Fruit fly (Drosophila melanogaster) whole organism, embryonic: ENCODE data around the gene Arl5.

Experiments used
- Adf1 ChIP-seq: fragments of 200-800 bp; sonication (Bioruptor generic); IDR thresholded peaks from 2 replicates; pipeline ENCODE4 v1.3.6; 2022; ENCODE audit warnings: missing biosample characterization, missing genetic modification characterization
- Bgb ChIP-seq: fragments of 200-800 bp; sonication (Bioruptor generic); IDR thresholded peaks from 2 replicates; pipeline ENCODE4 v1.3.6; 2022; ENCODE audit warnings: missing biosample characterization, missing genetic modification characterization; ENCODE audit not compliant: partially characterized antibody
- Blimp-1 ChIP-seq: fragments of 200-800 bp; sonication (Bioruptor generic); optimal IDR thresholded peaks from 3 replicates; lab custom pipeline; 2018; ENCODE audit warnings: missing biosample characterization, missing genetic modification characterization, mild to moderate bottlenecking, moderate library complexity, missing genetic modification reagents
- CG10431 ChIP-seq: fragments of 200-800 bp; sonication (Bioruptor generic); optimal IDR thresholded peaks from 3 replicates; lab custom pipeline; 2018; ENCODE audit warnings: missing biosample characterization, mild to moderate bottlenecking, missing genetic modification characterization
- CG11456 ChIP-seq: fragments of 200-800 bp; sonication (Bioruptor generic); IDR thresholded peaks from 3 replicates; pipeline ENCODE4 v1.3.6; 2022; ENCODE audit warnings: missing biosample characterization, missing genetic modification characterization
- CG11560 ChIP-seq: fragments of 200-800 bp; sonication (Bioruptor generic); IDR thresholded peaks from 3 replicates; pipeline ENCODE4 v1.3.6; 2022; ENCODE audit warnings: missing biosample characterization, missing genetic modification characterization
- CG11695 ChIP-seq: fragments of 200-800 bp; sonication (Bioruptor generic); IDR thresholded peaks from 3 replicates; pipeline ENCODE4 v1.3.6; 2022; ENCODE audit warnings: missing biosample characterization, missing genetic modification characterization
- CG1233 ChIP-seq: fragments of 200-800 bp; sonication (Bioruptor generic); optimal IDR thresholded peaks from 4 replicates; lab custom pipeline; 2018; ENCODE audit warnings: missing biosample characterization, mild to moderate bottlenecking, missing genetic modification characterization
- CG13894 ChIP-seq: fragments of 200-800 bp; sonication (Bioruptor generic); optimal IDR thresholded peaks from 3 replicates; lab custom pipeline; 2018; ENCODE audit warnings: missing biosample characterization, mild to moderate bottlenecking, missing genetic modification characterization, moderate library complexity
- CG14050 ChIP-seq: fragments of 200-800 bp; sonication (Bioruptor generic); IDR thresholded peaks from 3 replicates; pipeline ENCODE4 v1.3.6; 2022; ENCODE audit warnings: missing biosample characterization, missing genetic modification characterization
- CG15073 ChIP-seq: fragments of 200-800 bp; sonication (Bioruptor generic); optimal IDR thresholded peaks from 2 replicates; lab custom pipeline; 2016; ENCODE audit warnings: missing biosample characterization, missing genetic modification characterization
- CG17385 ChIP-seq: fragments of 200-800 bp; sonication (Bioruptor generic); optimal IDR thresholded peaks from 3 replicates; lab custom pipeline; 2018; ENCODE audit warnings: missing biosample characterization, mild to moderate bottlenecking, missing genetic modification characterization
- CG18262 ChIP-seq: fragments of 200-800 bp; optimal IDR thresholded peaks from 3 replicates; lab custom pipeline; 2019; ENCODE audit warnings: missing biosample characterization, mild to moderate bottlenecking, missing genetic modification characterization, moderate library complexity
- CG18599 ChIP-seq: fragments of 200-800 bp; sonication (Bioruptor generic); optimal IDR thresholded peaks from 3 replicates; lab custom pipeline; 2017; ENCODE audit warnings: missing biosample characterization, missing genetic modification characterization, mild to moderate bottlenecking, moderate library complexity, missing genetic modification reagents
- CG2129 ChIP-seq: fragments of 200-800 bp; sonication (Bioruptor generic); IDR thresholded peaks from 2 replicates; pipeline ENCODE4 v1.3.6; 2022; ENCODE audit warnings: missing biosample characterization, missing genetic modification characterization; ENCODE audit not compliant: partially characterized antibody
- CG2199 ChIP-seq: fragments of 200-800 bp; sonication (Bioruptor generic); IDR thresholded peaks from 3 replicates; pipeline ENCODE4 v1.3.6; 2022; ENCODE audit warnings: missing biosample characterization, missing genetic modification characterization
- CG2875 ChIP-seq: fragments of 200-800 bp; sonication (Bioruptor generic); optimal IDR thresholded peaks from 2 replicates; lab custom pipeline; 2017; ENCODE audit warnings: missing biosample characterization, mild to moderate bottlenecking, missing genetic modification characterization, missing genetic modification reagents
- CG32767 ChIP-seq: fragments of 200-800 bp; sonication (Bioruptor generic); IDR thresholded peaks from 2 replicates; pipeline ENCODE4 v1.3.6; 2022; ENCODE audit warnings: missing biosample characterization, missing genetic modification characterization
- CG3995 ChIP-seq: fragments of 200-800 bp; sonication (Bioruptor generic); optimal IDR thresholded peaks from 3 replicates; lab custom pipeline; 2016; ENCODE audit warnings: missing biosample characterization, missing genetic modification characterization
- CG4730 ChIP-seq: fragments of 200-800 bp; sonication (Bioruptor generic); IDR thresholded peaks from 2 replicates; pipeline ENCODE4 v1.3.6; 2022; ENCODE audit warnings: missing biosample characterization, missing genetic modification characterization
- CG5245 ChIP-seq: fragments of 200-800 bp; sonication (Bioruptor generic); optimal IDR thresholded peaks from 3 replicates; lab custom pipeline; 2016; ENCODE audit warnings: missing biosample characterization, missing genetic modification characterization
- CG7963 ChIP-seq: fragments of 200-800 bp; sonication (Bioruptor generic); IDR thresholded peaks from 3 replicates; pipeline ENCODE4 v1.3.6; 2022; ENCODE audit warnings: missing biosample characterization, missing genetic modification characterization; ENCODE audit not compliant: partially characterized antibody
- CG8359 ChIP-seq: fragments of 200-800 bp; sonication (Bioruptor generic); optimal IDR thresholded peaks from 2 replicates; lab custom pipeline; 2017; ENCODE audit warnings: missing biosample characterization, mild to moderate bottlenecking, missing genetic modification characterization, borderline replicate concordance
- CG8478 ChIP-seq: fragments of >200 bp; optimal IDR thresholded peaks from 2 replicates; lab custom pipeline; 2018
- CTCF ChIP-seq: fragments of 200-800 bp; sonication (Bioruptor generic); optimal IDR thresholded peaks from 2 replicates; lab custom pipeline; 2017; ENCODE audit warnings: missing biosample characterization, mild to moderate bottlenecking, missing genetic modification characterization, moderate library complexity
- Dp ChIP-seq: fragments of 200-800 bp; sonication (Bioruptor generic); optimal IDR thresholded peaks from 2 replicates; lab custom pipeline; 2018; ENCODE audit warnings: missing biosample characterization, mild to moderate bottlenecking, missing genetic modification characterization, moderate library complexity
- HLH4C ChIP-seq: fragments of 200-800 bp; sonication (Bioruptor generic); IDR thresholded peaks from 3 replicates; pipeline ENCODE4 v1.3.6; 2022; ENCODE audit warnings: missing biosample characterization, missing genetic modification characterization; ENCODE audit not compliant: partially characterized antibody
- HmgZ ChIP-seq: fragments of 200-800 bp; sonication (Bioruptor generic); optimal IDR thresholded peaks from 2 replicates; lab custom pipeline; 2018; ENCODE audit warnings: missing biosample characterization, mild to moderate bottlenecking, missing genetic modification characterization
- Lhr ChIP-seq: fragments of 200-800 bp; sonication (Bioruptor generic); optimal IDR thresholded peaks from 3 replicates; lab custom pipeline; 2017; ENCODE audit warnings: mild to moderate bottlenecking, missing biosample characterization, missing genetic modification reagents, missing genetic modification characterization
- MTF-1 ChIP-seq: fragments of 200-800 bp; sonication (Bioruptor generic); optimal IDR thresholded peaks from 2 replicates; lab custom pipeline; 2018; ENCODE audit warnings: missing biosample characterization, mild to moderate bottlenecking, missing genetic modification characterization, borderline replicate concordance
- Med ChIP-seq: fragments of 200-800 bp; sonication (Bioruptor generic); peaks from one replicate; lab custom pipeline; 2016; ENCODE audit warnings: missing biosample characterization, missing genetic modification characterization, mild to moderate bottlenecking, inconsistent platforms, moderate library complexity
- NfI ChIP-seq: fragments of 200-800 bp; sonication (Bioruptor generic); optimal IDR thresholded peaks from 3 replicates; lab custom pipeline; 2018; ENCODE audit warnings: missing biosample characterization, mild to moderate bottlenecking, missing genetic modification characterization, moderate library complexity
- Side ChIP-seq: fragments of 200-800 bp; sonication (Bioruptor generic); optimal IDR thresholded peaks from 2 replicates; lab custom pipeline; 2016; ENCODE audit warnings: missing biosample characterization, missing genetic modification characterization
- Taf1 ChIP-seq: fragments of 200-800 bp; sonication (Bioruptor generic); IDR thresholded peaks from 2 replicates; pipeline ENCODE4 v1.3.6; 2022; ENCODE audit warnings: missing biosample characterization, missing genetic modification characterization
- Vsx1 ChIP-seq: fragments of 200-800 bp; sonication (Bioruptor generic); optimal IDR thresholded peaks from 2 replicates; lab custom pipeline; 2017; ENCODE audit warnings: missing biosample characterization, mild to moderate bottlenecking, missing genetic modification characterization, missing genetic modification reagents
- ac ChIP-seq: fragments of 200-800 bp; sonication (Bioruptor generic); optimal IDR thresholded peaks from 3 replicates; lab custom pipeline; 2017; ENCODE audit warnings: missing biosample characterization, mild to moderate bottlenecking, missing genetic modification characterization
- chn ChIP-seq: fragments of 200-800 bp; sonication (Bioruptor generic); optimal IDR thresholded peaks from 2 replicates; lab custom pipeline; 2016; ENCODE audit warnings: missing biosample characterization, missing genetic modification characterization
- crp ChIP-seq, 2 experiments: fragments of 200-800 bp; sonication (Bioruptor generic); optimal IDR thresholded peaks; 2 replicates in 1 of 2; 3 replicates in 1 of 2; lab custom pipeline; 2017; ENCODE audit warnings: missing biosample characterization in 2 of 2, missing genetic modification characterization in 2 of 2, mild to moderate bottlenecking in 1 of 2, moderate library complexity in 1 of 2
- gcm2 ChIP-seq: fragments of 200-800 bp; sonication (Bioruptor generic); optimal IDR thresholded peaks from 2 replicates; lab custom pipeline; 2016; ENCODE audit warnings: missing biosample characterization, missing genetic modification characterization
- ham ChIP-seq: fragments of 200-800 bp; sonication (Bioruptor generic); IDR thresholded peaks from 2 replicates; pipeline ENCODE4 v1.3.6; 2022; ENCODE audit warnings: missing biosample characterization, missing genetic modification characterization
- hth ChIP-seq: fragments of >200 bp; optimal IDR thresholded peaks from 2 replicates; lab custom pipeline; 2017; ENCODE audit warnings: inconsistent platforms
- inv ChIP-seq: fragments of 200-800 bp; sonication (Bioruptor generic); IDR thresholded peaks from 2 replicates; pipeline ENCODE4 v1.3.6; 2022; ENCODE audit warnings: missing biosample characterization, missing genetic modification characterization; ENCODE audit not compliant: partially characterized antibody
- kni ChIP-seq: fragments of 200-800 bp; sonication (Bioruptor generic); optimal IDR thresholded peaks from 3 replicates; lab custom pipeline; 2017; ENCODE audit warnings: mild to moderate bottlenecking, missing biosample characterization, missing genetic modification reagents, missing genetic modification characterization
- mirr ChIP-seq: fragments of 200-800 bp; sonication (Bioruptor generic); optimal IDR thresholded peaks from 3 replicates; lab custom pipeline; 2018; ENCODE audit warnings: missing biosample characterization, mild to moderate bottlenecking, missing genetic modification characterization
- mld ChIP-seq: fragments of 200-800 bp; sonication (Bioruptor generic); IDR thresholded peaks from 3 replicates; pipeline ENCODE4 v1.3.6; 2022; ENCODE audit warnings: missing biosample characterization, missing genetic modification characterization; ENCODE audit not compliant: partially characterized antibody
- nmo ChIP-seq: fragments of 200-800 bp; sonication (Bioruptor generic); optimal IDR thresholded peaks from 2 replicates; lab custom pipeline; 2018; ENCODE audit warnings: missing biosample characterization, mild to moderate bottlenecking, missing genetic modification characterization, moderate library complexity
- ro ChIP-seq: fragments of 200-800 bp; sonication (Bioruptor generic); IDR thresholded peaks from 2 replicates; pipeline ENCODE4 v1.3.6; 2022; ENCODE audit warnings: missing biosample characterization, missing genetic modification characterization
- sens ChIP-seq: fragments of 200-800 bp; sonication (Bioruptor generic); peaks from one replicate; lab custom pipeline; 2016; ENCODE audit warnings: missing biosample characterization, missing genetic modification characterization
- sqz ChIP-seq: fragments of 200-800 bp; sonication (Bioruptor generic); optimal IDR thresholded peaks from 3 replicates; lab custom pipeline; 2018; ENCODE audit warnings: missing biosample characterization, mild to moderate bottlenecking, missing genetic modification characterization
- sug ChIP-seq: fragments of 200-800 bp; optimal IDR thresholded peaks from 2 replicates; lab custom pipeline; 2019; ENCODE audit warnings: missing biosample characterization, mild to moderate bottlenecking, missing genetic modification characterization, moderate library complexity
- vnd ChIP-seq: fragments of 200-800 bp; sonication (Bioruptor generic); IDR thresholded peaks from 3 replicates; pipeline ENCODE4 v1.3.6; 2022; ENCODE audit warnings: missing biosample characterization, missing genetic modification characterization; ENCODE audit not compliant: partially characterized antibody

Arl5 gene

dm6 chr3L:8296941-8297340 is 2.7 kb downstream of the Arl5 start, which contains the start of gene Rab19 (continued):
- TF ChIP-seq gcm2 (GFP tag; lab: Kevin White, UChicago) (no peak), Vsx1 (GFP tag; lab: Kevin White, UChicago) (peak; percentile 12), sug (tag; lab: Kevin White, UChicago) (no peak), CG2875 (no peak), crp (GFP tag; optimal IDR thresholded peaks at IDR 0.05; lab: Kevin White, UChicago) (peak; percentile 24 to 89), Adf1 (GFP tag; lab: Robert Waterston, UW) (no peak), hth (lab: Kevin White, UChicago) (no peak), CG3995 (no peak), inv (GFP tag; lab: Robert Waterston, UW) (peak; percentile 76), CG5245 (no peak), CG11560 (tag; lab: Robert Waterston, UW) (no peak), Bgb (peak; percentile 81), CG4730 (GFP tag; lab: Robert Waterston, UW) (no peak), HLH4C (GFP tag; lab: Robert Waterston, UW) (peak; percentile 89), CG2199 (no peak), Taf1 (GFP tag; lab: Robert Waterston, UW) (no peak), CG13894 (no peak), Med (GFP tag; lab: Kevin White, UChicago) (peak; percentile 69), CG10431 (GFP tag; lab: Kevin White, UChicago) (no peak), mld (peak; percentile 78; the same call in 2 of the 3 replicates), mirr (no peak), CG11695 (GFP tag; lab: Robert Waterston, UW) (no peak), kni (GFP tag; lab: Kevin White, UChicago) (no peak), CG7963 (GFP tag; lab: Robert Waterston, UW) (peak; percentile 65; the same call in 2 of the 3 replicates), ac (GFP tag; lab: Kevin White, UChicago) (no peak), sens (GFP tag; lab: Kevin White, UChicago) (peak; percentile 29), CG11456 (GFP tag; lab: Robert Waterston, UW) (no peak), MTF-1 (GFP tag; lab: Kevin White, UChicago) (no peak), CG8478 (lab: Kevin White, UChicago) (no peak), Side (GFP tag; lab: Kevin White, UChicago) (no peak), HmgZ (tag; lab: Kevin White, UChicago) (peak; percentile 27), CG18262 (tag; lab: Kevin White, UChicago) (no peak), ham (GFP tag; lab: Robert Waterston, UW) (no peak), Dp (peak; percentile 61), Blimp-1 (GFP tag; lab: Kevin White, UChicago) (peak; percentile 85), CG18599 (GFP tag; lab: Kevin White, UChicago) (no peak), CG14050 (no peak), CG8359 (GFP tag; lab: Kevin White, UChicago) (no peak), CTCF (GFP tag; lab: Kevin White, UChicago) (no peak), CG32767 (GFP tag; lab: Robert Waterston, UW) (no peak), NfI (GFP tag; lab: Kevin White, UChicago) (no peak), vnd (GFP tag; lab: Robert Waterston, UW) (peak; percentile 85), CG2129 (peak; percentile 87), ro (no peak), nmo (peak; percentile 19), Lhr (no peak), chn (GFP tag; lab: Kevin White, UChicago) (no peak), CG17385 (GFP tag; lab: Kevin White, UChicago) (peak; percentile 36), sqz (GFP tag; lab: Kevin White, UChicago) (no peak), CG1233 (GFP tag; lab: Kevin White, UChicago) (no peak), CG15073 (GFP tag; lab: Kevin White, UChicago) (no peak)
